Worm (Caenorhabditis elegans): ENCODE data around the gene gtf-2E1.

- TF ChIP-seq ceh-2 (tag; optimal IDR thresholded peaks at IDR 0.05), result no peak
- no peak for TF ChIP-seq ama-1 (optimal IDR thresholded peaks at IDR 0.05)
- no peak for TF ChIP-seq fkh-10 (GFP tag; optimal IDR thresholded peaks at IDR 0.05)
- TF ChIP-seq hlh-8 (tag; optimal IDR thresholded peaks at IDR 0.05), result no peak
- TF ChIP-seq lim-6 (tag; optimal IDR thresholded peaks at IDR 0.05), result no peak
- no peak for TF ChIP-seq dve-1 (tag; optimal IDR thresholded peaks at IDR 0.05)
- no peak for TF ChIP-seq ceh-24 (tag; optimal IDR thresholded peaks at IDR 0.05)
- TF ChIP-seq lin-11 (tag; optimal IDR thresholded peaks at IDR 0.05), result no peak
- TF ChIP-seq pax-1 (tag; optimal IDR thresholded peaks at IDR 0.05), result no peak
- no peak for TF ChIP-seq nfya-1 (tag; optimal IDR thresholded peaks at IDR 0.05)
- no peak for TF ChIP-seq K09A11.1 (tag; optimal IDR thresholded peaks at IDR 0.05; ENCODE audit: insufficient read depth)
- TF ChIP-seq K02D7.2 (tag; optimal IDR thresholded peaks at IDR 0.05), result no peak
- no peak for TF ChIP-seq pha-4 (tag; optimal IDR thresholded peaks at IDR 0.05)
Measured at ce11 chrIV:17245200-17245599, 9.9 kb upstream of the gtf-2E1 start, which contains the start of gene ZK550.2.

All from whole organism, late embryonic.